Worm (Caenorhabditis elegans): ENCODE data around the gene T21B10.3.

- TF ChIP-seq cog-1 (tag; optimal IDR thresholded peaks at IDR 0.05) (no peak), flt-1 (GFP tag; IDR thresholded peaks at IDR 0.05) (no peak), klf-2 (GFP tag; conservative IDR thresholded peaks at IDR 0.05) (no peak), T22C8.4 (GFP tag; IDR thresholded peaks at IDR 0.05) (no peak), med-1 (GFP tag; optimal IDR thresholded peaks at IDR 0.05; ENCODE audit: insufficient read depth) (no peak), ztf-29 (GFP tag; IDR thresholded peaks at IDR 0.05) (no peak), ztf-23 (GFP tag; IDR thresholded peaks at IDR 0.05) (no peak), tab-1 (GFP tag; IDR thresholded peaks at IDR 0.05) (no peak), ref-1 (GFP tag; conservative IDR thresholded peaks at IDR 0.05) (no peak)
Observed at ce11 chrII:8895398-8895797, 38.8 kb upstream of the T21B10.3 start.

All from whole organism, midembryonic.